Fruit fly (Drosophila melanogaster) whole organism, embryonic: ENCODE data around the gene CG10996.

Experiments
- CG10267 ChIP-seq: fragments of 200-800 bp; sonication (Bioruptor generic); optimal IDR thresholded peaks from 2 replicates; lab custom pipeline; 2018; ENCODE audit warnings: missing biosample characterization, mild to moderate bottlenecking, missing genetic modification characterization, moderate library complexity
- CG11247 ChIP-seq: fragments of 200-800 bp; sonication (Bioruptor generic); IDR thresholded peaks from 2 replicates; pipeline ENCODE4 v1.3.6; 2022; ENCODE audit warnings: missing biosample characterization, missing genetic modification characterization
- CG18011 ChIP-seq: fragments of 200-800 bp; sonication (Bioruptor generic); optimal IDR thresholded peaks from 2 replicates; lab custom pipeline; 2017; ENCODE audit warnings: missing biosample characterization, missing genetic modification characterization, mild to moderate bottlenecking, moderate library complexity, missing genotype
- CG18599 ChIP-seq: fragments of 200-800 bp; sonication (Bioruptor generic); optimal IDR thresholded peaks from 3 replicates; lab custom pipeline; 2017; ENCODE audit warnings: missing biosample characterization, missing genetic modification characterization, mild to moderate bottlenecking, moderate library complexity, missing genetic modification reagents
- CG31365 ChIP-seq: fragments of 200-800 bp; sonication (Bioruptor generic); optimal IDR thresholded peaks from 2 replicates; lab custom pipeline; 2018; ENCODE audit warnings: missing biosample characterization, mild to moderate bottlenecking, missing genetic modification characterization

- TF ChIP-seq CG18011 (no peak), CG11247 (GFP tag; lab: Robert Waterston, UW) (no peak), CG10267 (peak; percentile 11), CG31365 (no peak), CG18599 (no peak)
Observed at dm6 chrX:13830029-13830428, 32.6 kb upstream of the CG10996 start, which contains the start of gene jub.
